Fruit fly (Drosophila melanogaster) S2 (cell line): ENCODE measurements around the gene Cyp4g1.

Experiments
- CG8478 ChIP-seq: fragments of >200 bp; optimal IDR thresholded peaks from 2 replicates; lab custom pipeline; 2018
- CTCF ChIP-seq, 2 experiments: fragments of >200 bp; optimal IDR thresholded peaks; 2 replicates each; lab custom pipeline; 2018

- no peak for TF ChIP-seq CTCF (optimal IDR thresholded peaks at IDR 0.05; lab: Kevin White, UChicago)
- TF ChIP-seq CG8478 (lab: Kevin White, UChicago), result no peak
Observed at dm6 chrX:512527-512926, 43.4 kb upstream of the Cyp4g1 start.
